Worm (Caenorhabditis elegans) whole organism, L1 larva: Measurements from ENCODE around the gene syx-16.

Source experiments
- ama-1 ChIP-seq: fragments of 150-350 bp; optimal IDR thresholded peaks from 2 replicates; lab custom pipeline; 2014
- efl-1 ChIP-seq, 4 experiments: fragments of 150-350 bp; optimal IDR thresholded peaks in 3 of 4; peaks in 1 of 4; 1 replicate in 1 of 4; 2 replicates in 3 of 4; lab custom pipeline; 2014; ENCODE audit warnings: missing biosample characterization in 2 of 4, missing genetic modification characterization in 2 of 4, missing genetic modification reagents in 2 of 4
- lin-39 ChIP-seq: fragments of 150-350 bp; optimal IDR thresholded peaks from 2 replicates; lab custom pipeline; 2014; ENCODE audit warnings: missing biosample characterization, missing genetic modification reagents, missing genetic modification characterization
- nhr-11 ChIP-seq: fragments of 150-350 bp; optimal IDR thresholded peaks from 2 replicates; lab custom pipeline; 2014; ENCODE audit warnings: missing biosample characterization, missing genetic modification characterization
- nhr-237 ChIP-seq: fragments of 150-350 bp; optimal IDR thresholded peaks from 2 replicates; lab custom pipeline; 2014; ENCODE audit warnings: missing biosample characterization, missing genetic modification characterization
- nhr-28 ChIP-seq: fragments of 150-350 bp; optimal IDR thresholded peaks from 2 replicates; lab custom pipeline; 2014; ENCODE audit warnings: missing biosample characterization, missing genetic modification characterization

ce11 chrIII:5173139-5173538 is 35.8 kb downstream of the syx-16 start, which contains the start of gene emb-1:
- TF ChIP-seq efl-1 (optimal IDR thresholded peaks at IDR 0.05; lab: Kevin White, UChicago) (no peak), efl-1 (GFP tag; optimal IDR thresholded peaks at IDR 0.05 in 1 of 2; lab: Kevin White, UChicago) (no peak), nhr-11 (no peak), ama-1 (no peak), nhr-28 (no peak), lin-39 (tag; lab: Kevin White, UChicago) (no peak), nhr-237 (tag; lab: Kevin White, UChicago) (no peak)
